Worm (Caenorhabditis elegans): ENCODE results near the gene lipl-5.

lipl-5 gene

DNA sequence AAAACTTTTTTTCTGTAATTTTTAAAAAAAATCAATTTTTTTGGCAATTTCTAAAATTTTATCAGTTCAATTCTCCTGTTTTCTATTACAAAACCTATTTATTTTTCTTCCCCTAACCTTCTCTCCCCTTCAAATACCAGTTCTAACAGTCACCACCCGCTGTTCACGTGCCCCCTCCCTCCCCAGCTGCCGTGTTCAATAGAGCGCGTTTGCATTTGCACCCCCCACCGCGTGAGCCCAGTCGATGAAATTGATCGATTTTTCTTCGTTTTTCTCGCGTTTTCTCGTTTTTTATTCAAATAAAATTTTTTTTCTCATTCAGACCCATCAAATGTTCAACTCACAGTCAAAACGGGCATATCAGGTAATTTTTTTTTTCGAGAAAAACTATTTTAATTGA is 36.5 kb upstream of the lipl-5 start, which contains the start of gene atg-9 (continued):
- TF ChIP-seq ZK185.1 (tag; optimal IDR thresholded peaks at IDR 0.05; ENCODE audit: poor library complexity, severe bottlenecking) (no peak), madf-6 (GFP tag; IDR thresholded peaks at IDR 0.05) (peak; percentile 41), hrde-1 (tag; optimal IDR thresholded peaks at IDR 0.05; ENCODE audit: borderline replicate concordance) (no peak), athp-1 (tag; optimal IDR thresholded peaks at IDR 0.05) (peak; percentile 10), ceh-91 (GFP tag; IDR thresholded peaks at IDR 0.05) (no peak), snpc-4 (GFP tag; optimal IDR thresholded peaks at IDR 0.05) (no peak), snpc-4 (tag; optimal IDR thresholded peaks at IDR 0.05) (peak in 2 of 4 experiments; percentile 29 to 53), pha-4 (tag; optimal IDR thresholded peaks at IDR 0.05) (no peak), ets-4 (GFP tag; optimal IDR thresholded peaks at IDR 0.05) (no peak), unc-62 (GFP tag; optimal IDR thresholded peaks at IDR 0.05) (no peak), C06A6.2 (GFP tag; conservative IDR thresholded peaks at IDR 0.05) (peak; percentile 56; the same call in 1 of the 2 replicates), ztf-18 (tag; optimal IDR thresholded peaks at IDR 0.05) (no peak), egrh-3 (GFP tag; IDR thresholded peaks at IDR 0.05) (peak; percentile 84), cebp-1 (GFP tag; IDR thresholded peaks at IDR 0.05) (no peak), cebp-1 (tag; optimal IDR thresholded peaks at IDR 0.05) (peak; percentile 83), egl-44 (GFP tag; IDR thresholded peaks at IDR 0.05) (0 out of 2 replicates have a peak, but pooled peaks have one; percentile 33), ceh-27 (GFP tag; optimal IDR thresholded peaks at IDR 0.05) (peak; percentile 69), ztf-22 (GFP tag; optimal IDR thresholded peaks at IDR 0.05) (no peak), F57A8.1 (GFP tag; optimal IDR thresholded peaks at IDR 0.05) (no peak), ceh-40 (GFP tag; IDR thresholded peaks at IDR 0.05) (no peak), F33H1.4 (GFP tag; IDR thresholded peaks at IDR 0.05) (no peak), attf-6 (GFP tag; IDR thresholded peaks at IDR 0.05) (no peak), pbrm-1 (GFP tag; IDR thresholded peaks at IDR 0.05) (peak; percentile 71), K12H6.12 (tag; optimal IDR thresholded peaks at IDR 0.05) (peak; percentile 75), madf-8 (GFP tag; conservative IDR thresholded peaks at IDR 0.05) (no peak), B0035.1 (tag; optimal IDR thresholded peaks at IDR 0.05) (no peak), tbx-9 (tag; optimal IDR thresholded peaks at IDR 0.05; ENCODE audit: borderline replicate concordance) (no peak), nfya-2 (GFP tag; IDR thresholded peaks at IDR 0.05) (no peak), ztf-6 (GFP tag; IDR thresholded peaks at IDR 0.05) (no peak)

DNA sequence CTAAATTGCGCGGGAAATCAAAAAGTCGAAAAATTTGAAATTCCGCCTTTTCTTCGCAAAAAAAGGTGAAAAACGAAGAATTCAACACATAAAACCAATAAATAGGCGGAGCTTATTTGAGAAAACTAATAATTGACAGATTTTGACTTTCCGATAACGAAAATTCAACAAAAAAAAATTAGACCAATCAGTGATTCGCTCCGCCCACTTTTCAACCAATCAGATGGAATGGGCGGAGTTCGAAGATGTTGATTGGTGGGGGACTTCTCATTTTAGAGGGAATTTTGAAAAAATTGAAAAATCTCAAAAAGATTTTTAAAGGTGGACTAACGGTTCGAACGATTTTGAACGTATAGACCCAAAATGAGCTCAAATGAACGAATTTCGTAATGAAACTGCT is 34.7 kb upstream of the lipl-5 start:
- TF ChIP-seq repo-1 (tag; optimal IDR thresholded peaks at IDR 0.05) (no peak), nfyb-1 (GFP tag; IDR thresholded peaks at IDR 0.05) (peak; percentile 16; the same call in 1 of the 2 replicates)

ce11 chrV:351787-352186 is 33.8 kb upstream of the lipl-5 start:
- no peak for TF ChIP-seq madf-3 (GFP tag; IDR thresholded peaks at IDR 0.05)
- no peak for TF ChIP-seq snpc-1.1 (tag; optimal IDR thresholded peaks at IDR 0.05; ENCODE audit: insufficient read depth)
- TF ChIP-seq mel-28 (tag; optimal IDR thresholded peaks at IDR 0.05; ENCODE audit: borderline replicate concordance), result no peak
- no peak for TF ChIP-seq dox-1 (GFP tag; IDR thresholded peaks at IDR 0.05)
- no peak for TF ChIP-seq bed-1 (GFP tag; IDR thresholded peaks at IDR 0.05)
- no peak for TF ChIP-seq egrh-3 (GFP tag; IDR thresholded peaks at IDR 0.05)
- TF ChIP-seq Y53F4B.3 (GFP tag; IDR thresholded peaks at IDR 0.05), result no peak
- TF ChIP-seq ztf-3 (GFP tag; optimal IDR thresholded peaks at IDR 0.05), result no peak
- TF ChIP-seq bed-2 (GFP tag; IDR thresholded peaks at IDR 0.05), result no peak
- no peak for TF ChIP-seq Y67H2A.10 (GFP tag; conservative IDR thresholded peaks at IDR 0.05)
- no peak for TF ChIP-seq lsl-1 (GFP tag; optimal IDR thresholded peaks at IDR 0.05)
- TF ChIP-seq lin-54 (GFP tag; optimal IDR thresholded peaks at IDR 0.05), result no peak
- TF ChIP-seq gei-17 (GFP tag; optimal IDR thresholded peaks at IDR 0.05), result no peak
- TF ChIP-seq B0035.1 (tag; optimal IDR thresholded peaks at IDR 0.05), result no peak
- TF ChIP-seq pha-4 (tag; optimal IDR thresholded peaks at IDR 0.05), result no peak
- no peak for TF ChIP-seq Y56A3A.18 (GFP tag; IDR thresholded peaks at IDR 0.05)

Measured in whole organism, young adult.